Fruit fly (Drosophila melanogaster) whole organism, adult: Measurements from ENCODE around the gene CG42266.

Experiments used
- CG11617 ChIP-seq: fragments of 200-800 bp; sonication (Bioruptor generic); optimal IDR thresholded peaks from 2 replicates; lab custom pipeline; 2017; ENCODE audit warnings: mild to moderate bottlenecking, missing biosample characterization, missing genetic modification reagents, missing genetic modification characterization
- CG12768 ChIP-seq: fragments of 200-800 bp; sonication (Bioruptor generic); optimal IDR thresholded peaks from 2 replicates; lab custom pipeline; 2017; ENCODE audit warnings: missing biosample characterization, missing genetic modification characterization, mild to moderate bottlenecking, moderate library complexity, missing genetic modification reagents
- CG14711 ChIP-seq: fragments of 200-800 bp; sonication (Bioruptor generic); optimal IDR thresholded peaks from 2 replicates; lab custom pipeline; 2018; ENCODE audit warnings: missing biosample characterization, mild to moderate bottlenecking, missing genetic modification characterization, moderate library complexity
- CG1620 ChIP-seq: fragments of 200-800 bp; sonication (Bioruptor generic); optimal IDR thresholded peaks from 2 replicates; lab custom pipeline; 2016; ENCODE audit warnings: missing biosample characterization, missing genetic modification characterization
- CG33017 ChIP-seq: fragments of 200-800 bp; sonication (Bioruptor generic); optimal IDR thresholded peaks from 2 replicates; lab custom pipeline; 2018; ENCODE audit warnings: missing biosample characterization, mild to moderate bottlenecking, missing genetic modification characterization, moderate library complexity
- CG5204 ChIP-seq: fragments of 200-800 bp; sonication (Bioruptor generic); optimal IDR thresholded peaks from 2 replicates; lab custom pipeline; 2016; ENCODE audit warnings: missing biosample characterization, missing genetic modification characterization
- CG7045 ChIP-seq: fragments of 200-800 bp; sonication (Bioruptor generic); optimal IDR thresholded peaks from 2 replicates; lab custom pipeline; 2017; ENCODE audit warnings: missing biosample characterization, mild to moderate bottlenecking, missing genetic modification characterization
- CG7101 ChIP-seq: fragments of 200-800 bp; sonication (Bioruptor generic); optimal IDR thresholded peaks from 2 replicates; lab custom pipeline; 2018; ENCODE audit warnings: missing biosample characterization, mild to moderate bottlenecking, missing genetic modification characterization, moderate library complexity
- Clk ChIP-seq: fragments of 200-800 bp; sonication (Bioruptor generic); optimal IDR thresholded peaks from 2 replicates; lab custom pipeline; 2017; ENCODE audit warnings: missing biosample characterization, missing genetic modification characterization
- Crg-1 ChIP-seq: fragments of 200-800 bp; sonication (Bioruptor generic); optimal IDR thresholded peaks from 2 replicates; lab custom pipeline; 2016; ENCODE audit warnings: missing biosample characterization, missing genetic modification characterization
- Hr96 ChIP-seq: fragments of 200-800 bp; sonication (Bioruptor generic); optimal IDR thresholded peaks from 2 replicates; lab custom pipeline; 2016; ENCODE audit warnings: missing biosample characterization, missing genetic modification characterization
- Mnt ChIP-seq: fragments of 200-800 bp; sonication (Bioruptor generic); optimal IDR thresholded peaks from 2 replicates; lab custom pipeline; 2016; ENCODE audit warnings: missing biosample characterization, mild to moderate bottlenecking, missing genetic modification characterization
- bab1 ChIP-seq: fragments of 200-800 bp; sonication (Bioruptor generic); optimal IDR thresholded peaks from 3 replicates; lab custom pipeline; 2019; ENCODE audit warnings: missing biosample characterization, mild to moderate bottlenecking, missing genetic modification characterization, moderate library complexity
- cic ChIP-seq: fragments of 200-800 bp; sonication (Bioruptor generic); optimal IDR thresholded peaks from 2 replicates; lab custom pipeline; 2017; ENCODE audit warnings: missing biosample characterization, mild to moderate bottlenecking, missing genetic modification characterization, moderate library complexity
- cnc ChIP-seq, 2 experiments: fragments of >200 bp; optimal IDR thresholded peaks; 2 replicates each; lab custom pipeline; 2017
- kay ChIP-seq: fragments of 200-800 bp; sonication (Bioruptor generic); peaks from one replicate; lab custom pipeline; 2016; ENCODE audit warnings: missing biosample characterization, missing genetic modification characterization, borderline replicate concordance
- ovo ChIP-seq: fragments of 200-800 bp; sonication (Bioruptor generic); optimal IDR thresholded peaks from 2 replicates; lab custom pipeline; 2016; ENCODE audit warnings: missing biosample characterization, missing genetic modification characterization
- pad ChIP-seq: fragments of 200-800 bp; sonication (Bioruptor generic); optimal IDR thresholded peaks from 3 replicates; lab custom pipeline; 2017; ENCODE audit warnings: missing biosample characterization, missing genetic modification characterization, mild to moderate bottlenecking, moderate library complexity, missing genetic modification reagents
- tj ChIP-seq: fragments of 200-800 bp; sonication (Bioruptor generic); optimal IDR thresholded peaks from 3 replicates; lab custom pipeline; 2017; ENCODE audit warnings: missing biosample characterization, mild to moderate bottlenecking, missing genetic modification characterization, moderate library complexity
- toe ChIP-seq: fragments of 200-800 bp; sonication (Bioruptor generic); optimal IDR thresholded peaks from 2 replicates; lab custom pipeline; 2016; ENCODE audit warnings: missing biosample characterization, missing genetic modification characterization

CG42266 gene

DNA sequence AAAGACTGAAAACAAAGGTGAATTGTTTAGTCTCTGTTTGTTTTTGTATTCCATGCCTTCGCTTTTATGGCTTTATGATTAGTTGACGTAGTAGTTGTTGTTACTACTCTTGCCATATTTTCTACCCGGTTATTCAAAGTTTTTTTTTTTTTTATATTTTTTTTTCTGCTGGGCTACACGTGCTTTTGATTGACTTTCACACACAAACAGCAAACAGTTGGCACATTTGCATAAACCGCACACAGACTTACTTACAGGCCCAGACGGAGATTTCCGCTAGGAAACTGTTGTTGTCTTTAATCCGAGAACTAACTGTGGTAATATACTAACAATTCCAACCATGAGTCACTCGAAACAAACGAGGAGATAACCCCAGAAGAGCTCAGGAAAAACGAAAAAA lies 24.3 kb downstream of the CG42266 start:
- peak; percentile 98 for TF ChIP-seq kay (GFP tag; lab: Kevin White, UChicago)
- no peak for TF ChIP-seq pad (GFP tag; lab: Kevin White, UChicago)
- no peak for TF ChIP-seq CG7045 (GFP tag; lab: Kevin White, UChicago)
- TF ChIP-seq cic (GFP tag; lab: Kevin White, UChicago): peak; percentile 76
- peak; percentile 61 for TF ChIP-seq Mnt (GFP tag; lab: Kevin White, UChicago)
- TF ChIP-seq CG12768: peak; percentile 3
- TF ChIP-seq ovo (GFP tag; lab: Kevin White, UChicago): peak; percentile 40

DNA sequence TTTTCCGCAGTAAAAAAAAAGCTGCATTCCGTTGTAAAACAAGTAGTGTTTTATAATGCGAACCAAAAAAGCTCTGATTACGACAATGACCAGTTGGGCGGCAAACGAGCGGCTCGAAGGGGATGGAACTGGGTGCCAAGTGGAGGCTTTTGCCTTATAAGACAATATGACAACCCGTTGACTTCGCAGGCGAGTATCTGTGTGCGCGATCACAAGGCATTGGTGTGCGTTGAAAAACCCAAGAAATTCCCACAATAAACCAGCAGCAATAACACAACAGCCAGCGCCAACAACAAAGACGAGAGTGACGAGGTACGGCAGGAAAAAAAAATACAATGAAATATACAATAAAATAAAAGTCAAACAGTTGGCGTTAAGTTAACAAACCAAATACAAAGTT lies 25.1 kb downstream of the CG42266 start:
- TF ChIP-seq ovo (GFP tag; lab: Kevin White, UChicago) (peak; percentile 35), Mnt (GFP tag; lab: Kevin White, UChicago) (peak; percentile 83), CG12768 (peak; percentile 83), CG11617 (GFP tag; lab: Kevin White, UChicago) (peak; percentile 37), Hr96 (GFP tag; lab: Kevin White, UChicago) (no peak), tj (GFP tag; lab: Kevin White, UChicago) (peak; percentile 81), cic (GFP tag; lab: Kevin White, UChicago) (peak; percentile 100), toe (GFP tag; lab: Kevin White, UChicago) (no peak), CG1620 (GFP tag; lab: Kevin White, UChicago) (no peak), CG5204 (GFP tag; lab: Kevin White, UChicago) (no peak), CG7101 (peak; percentile 54), Crg-1 (GFP tag; lab: Kevin White, UChicago) (no peak), bab1 (GFP tag; lab: Kevin White, UChicago) (peak; percentile 1), kay (GFP tag; lab: Kevin White, UChicago) (peak; percentile 98), CG7045 (GFP tag; lab: Kevin White, UChicago) (peak; percentile 25), CG14711 (tag; lab: Kevin White, UChicago) (peak; percentile 80), CG33017 (tag; lab: Kevin White, UChicago) (peak; percentile 58), pad (GFP tag; lab: Kevin White, UChicago) (peak; percentile 32)

DNA sequence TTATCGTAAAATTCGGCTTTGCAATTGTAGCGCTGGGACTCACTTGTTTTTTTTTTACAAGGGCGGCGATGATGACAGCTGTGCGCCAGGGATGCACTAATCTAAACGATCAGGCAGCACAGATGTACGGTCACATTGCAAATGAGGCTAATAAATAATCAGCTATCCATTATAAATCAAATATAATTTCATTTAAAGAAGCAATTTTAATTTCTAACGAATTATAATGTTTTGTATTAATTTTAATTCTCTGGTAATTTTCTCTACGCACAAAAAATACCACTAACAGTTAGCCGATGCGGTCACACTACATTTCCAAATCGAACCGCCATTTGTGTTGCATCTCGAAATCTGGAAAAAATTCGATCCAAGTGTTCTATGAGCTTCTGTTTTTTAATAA lies 29.5 kb downstream of the CG42266 start, which contains the start of the genes cni and fzy:
Gene cni (minus strand): TSS at position 79 of the 400 bp plus-strand sequence.
Gene fzy (plus strand): TSS at position 309 of the 400 bp plus-strand sequence.
- TF ChIP-seq Mnt (GFP tag; lab: Kevin White, UChicago) (peak; percentile 37), CG7101 (peak; percentile 5), CG33017 (tag; lab: Kevin White, UChicago) (no peak), CG1620 (GFP tag; lab: Kevin White, UChicago) (peak; percentile 29), kay (GFP tag; lab: Kevin White, UChicago) (no peak), Hr96 (GFP tag; lab: Kevin White, UChicago) (no peak), CG14711 (tag; lab: Kevin White, UChicago) (peak; percentile 43), toe (GFP tag; lab: Kevin White, UChicago) (no peak), pad (GFP tag; lab: Kevin White, UChicago) (no peak), CG12768 (no peak), CG7045 (GFP tag; lab: Kevin White, UChicago) (no peak), Crg-1 (GFP tag; lab: Kevin White, UChicago) (no peak), Clk (no peak), CG5204 (GFP tag; lab: Kevin White, UChicago) (no peak), bab1 (GFP tag; lab: Kevin White, UChicago) (peak; percentile 74), cnc (optimal IDR thresholded peaks at IDR 0.05; lab: Kevin White, UChicago) (no peak), tj (GFP tag; lab: Kevin White, UChicago) (no peak), CG11617 (GFP tag; lab: Kevin White, UChicago) (peak; percentile 67), ovo (GFP tag; lab: Kevin White, UChicago) (no peak), cic (GFP tag; lab: Kevin White, UChicago) (peak; percentile 35)

DNA sequence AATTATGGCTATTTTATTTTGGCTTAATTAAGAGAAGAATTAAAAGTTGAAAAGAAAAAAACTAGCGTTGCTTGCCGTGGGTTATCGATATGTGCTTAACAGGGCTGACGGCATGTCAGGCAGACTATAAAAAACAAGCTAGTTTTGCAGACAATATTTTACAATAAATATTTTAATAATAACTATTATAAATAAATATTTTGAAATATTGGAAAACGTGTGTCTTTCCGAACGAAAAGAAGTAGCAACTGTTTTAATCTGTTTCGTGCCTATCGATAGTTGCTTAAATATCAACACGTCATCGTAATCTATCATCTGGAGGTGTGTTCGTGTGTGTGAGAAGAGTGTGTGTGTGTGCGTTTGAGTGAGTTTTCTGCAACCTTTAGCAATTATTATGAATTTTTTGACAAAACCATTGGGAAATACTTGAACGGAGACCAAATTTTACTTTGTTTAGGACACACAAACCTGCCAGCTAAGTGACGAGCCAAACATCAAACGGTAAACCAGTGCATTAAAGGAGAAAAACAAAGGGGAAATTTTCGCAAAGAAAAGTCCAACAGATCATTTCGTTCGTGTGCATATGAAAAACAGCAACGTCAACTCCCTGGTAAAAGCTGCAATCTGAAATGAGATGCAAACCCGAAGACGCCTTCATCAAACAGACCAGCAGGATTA lies 33.0 kb downstream of the CG42266 start, which contains the start of the genes CG5861 and Syx5:
Gene CG5861 (minus strand): TSS at position 273 of the 678 bp plus-strand sequence.
Gene Syx5 (plus strand): TSS at position 321 of the 678 bp plus-strand sequence.
- TF ChIP-seq CG5204 (GFP tag; lab: Kevin White, UChicago) (no peak), Hr96 (GFP tag; lab: Kevin White, UChicago) (no peak), bab1 (GFP tag; lab: Kevin White, UChicago) (peak; percentile 78), Crg-1 (GFP tag; lab: Kevin White, UChicago) (peak; percentile 35), CG33017 (tag; lab: Kevin White, UChicago) (peak; percentile 15), ovo (GFP tag; lab: Kevin White, UChicago) (peak; percentile 9), CG7101 (peak; percentile 78), cic (GFP tag; lab: Kevin White, UChicago) (peak; percentile 59), CG12768 (peak; percentile 58), CG14711 (tag; lab: Kevin White, UChicago) (peak; percentile 76), cnc (optimal IDR thresholded peaks at IDR 0.05; lab: Kevin White, UChicago) (peak; percentile 46 to 65), kay (GFP tag; lab: Kevin White, UChicago) (no peak), pad (GFP tag; lab: Kevin White, UChicago) (peak; percentile 55), tj (GFP tag; lab: Kevin White, UChicago) (peak; percentile 89), CG7045 (GFP tag; lab: Kevin White, UChicago) (peak; percentile 42), CG1620 (GFP tag; lab: Kevin White, UChicago) (no peak), CG11617 (GFP tag; lab: Kevin White, UChicago) (peak; percentile 72), Mnt (GFP tag; lab: Kevin White, UChicago) (peak; percentile 66), Clk (peak; percentile 28), toe (GFP tag; lab: Kevin White, UChicago) (no peak)
